Worm (Caenorhabditis elegans): ENCODE measurements around the gene osm-6.

- no peak for TF ChIP-seq zag-1 (tag; optimal IDR thresholded peaks at IDR 0.05)
- TF ChIP-seq skn-1 (tag; optimal IDR thresholded peaks at IDR 0.05): no peak
- no peak for TF ChIP-seq ceh-82 (tag; optimal IDR thresholded peaks at IDR 0.05)
- TF ChIP-seq fos-1 (tag; optimal IDR thresholded peaks at IDR 0.05): no peak
- TF ChIP-seq lin-39 (tag; optimal IDR thresholded peaks at IDR 0.05): no peak
- TF ChIP-seq alr-1 (tag; optimal IDR thresholded peaks at IDR 0.05): no peak
- no peak for TF ChIP-seq nhr-25 (tag; optimal IDR thresholded peaks at IDR 0.05)
- no peak for TF ChIP-seq elt-1 (tag; optimal IDR thresholded peaks at IDR 0.05)
- TF ChIP-seq lin-13 (GFP tag; optimal IDR thresholded peaks at IDR 0.05): no peak
- TF ChIP-seq ztf-1 (GFP tag; conservative IDR thresholded peaks at IDR 0.05): no peak
- TF ChIP-seq nhr-11 (tag; optimal IDR thresholded peaks at IDR 0.05): no peak
- TF ChIP-seq mab-5 (tag; optimal IDR thresholded peaks at IDR 0.05): no peak
- no peak for TF ChIP-seq R02D3.7 (tag; optimal IDR thresholded peaks at IDR 0.05)
Measured at ce11 chrV:11948581-11948980, 21.3 kb upstream of the osm-6 start.
